Worm (Caenorhabditis elegans): ENCODE results near the gene rrp-1.

ce11 chrIV:10009536-10009935 is 27.5 kb upstream of the rrp-1 start, which contains the start of gene magu-4:
- no peak for TF ChIP-seq nhr-11 (tag; optimal IDR thresholded peaks at IDR 0.05)
- TF ChIP-seq ztf-11 (tag; optimal IDR thresholded peaks at IDR 0.05): no peak
- TF ChIP-seq unc-62 (GFP tag; optimal IDR thresholded peaks at IDR 0.05 in 1 of 2): no peak
- no peak for TF ChIP-seq unc-62 (tag; optimal IDR thresholded peaks at IDR 0.05)
- no peak for TF ChIP-seq ama-1 (optimal IDR thresholded peaks at IDR 0.05)
